Worm (Caenorhabditis elegans) whole organism, L1 larva: Measurements from ENCODE around the gene R02F2.7.

Experiments used
- aly-2 ChIP-seq: fragments of 150-350 bp; optimal IDR thresholded peaks from 2 replicates; lab custom pipeline; 2014; ENCODE audit warnings: missing biosample characterization, missing genetic modification characterization
- blmp-1 ChIP-seq: fragments of 150-350 bp; optimal IDR thresholded peaks from 2 replicates; lab custom pipeline; 2014; ENCODE audit warnings: missing biosample characterization, missing genetic modification characterization
- dpl-1 ChIP-seq, 3 experiments: fragments of 150-350 bp in 2 of 3; sonication (generic microtip) in 1 of 3; optimal IDR thresholded peaks; 2 replicates each; lab custom pipeline; 2014 to 2017; ENCODE audit warnings: missing biosample characterization in 3 of 3, missing genetic modification characterization in 3 of 3, missing genetic modification reagents in 3 of 3
- egl-13 ChIP-seq: sonication (generic microtip); optimal IDR thresholded peaks from 2 replicates; lab custom pipeline; 2016; ENCODE audit warnings: missing genotype, missing genetic modification reagents, missing genetic modification characterization, missing compliant biosample characterization
- egl-27 ChIP-seq, 2 experiments: fragments of 150-350 bp in 1 of 2; sonication (generic microtip); optimal IDR thresholded peaks; 3 replicates each; lab custom pipeline; 2017 to 2018; ENCODE audit warnings: missing biosample characterization in 2 of 2, missing genetic modification characterization in 2 of 2, missing genetic modification reagents in 2 of 2
- fkh-10 ChIP-seq: sonication (generic microtip); optimal IDR thresholded peaks from 2 replicates; lab custom pipeline; 2017; ENCODE audit warnings: missing biosample characterization, missing genetic modification reagents, missing genetic modification characterization
- nhr-11 ChIP-seq: fragments of 150-350 bp; optimal IDR thresholded peaks from 2 replicates; lab custom pipeline; 2014; ENCODE audit warnings: missing biosample characterization, missing genetic modification characterization
- nhr-237 ChIP-seq: fragments of 150-350 bp; optimal IDR thresholded peaks from 2 replicates; lab custom pipeline; 2014; ENCODE audit warnings: missing biosample characterization, missing genetic modification characterization
- nhr-71 ChIP-seq: sonication (generic microtip); optimal IDR thresholded peaks from 2 replicates; lab custom pipeline; 2016; ENCODE audit warnings: mild to moderate bottlenecking, missing genetic modification characterization, moderate library complexity, missing compliant biosample characterization
- nhr-77 ChIP-seq: fragments of 150-350 bp; optimal IDR thresholded peaks from 2 replicates; lab custom pipeline; 2014; ENCODE audit warnings: missing biosample characterization, missing genetic modification characterization
- pag-3 ChIP-seq: sonication (generic microtip); optimal IDR thresholded peaks from 2 replicates; lab custom pipeline; 2017; ENCODE audit warnings: missing genetic modification characterization, mild to moderate bottlenecking, missing compliant biosample characterization, antibody characterized with exemption, borderline replicate concordance; ENCODE audit not compliant: insufficient read depth
- tbx-2 ChIP-seq: sonication (generic microtip); optimal IDR thresholded peaks from 2 replicates; lab custom pipeline; 2016; ENCODE audit warnings: missing genetic modification characterization, missing compliant biosample characterization
- unc-62 ChIP-seq: fragments of 150-350 bp; optimal IDR thresholded peaks from 2 replicates; lab custom pipeline; 2014; ENCODE audit warnings: missing biosample characterization, missing genetic modification reagents, missing genetic modification characterization
- ztf-11 ChIP-seq, 2 experiments: sonication (generic microtip); optimal IDR thresholded peaks; 2 replicates each; lab custom pipeline; 2016 to 2017; ENCODE audit warnings: missing genetic modification characterization in 2 of 2, missing biosample characterization in 1 of 2, missing compliant biosample characterization in 1 of 2

DNA sequence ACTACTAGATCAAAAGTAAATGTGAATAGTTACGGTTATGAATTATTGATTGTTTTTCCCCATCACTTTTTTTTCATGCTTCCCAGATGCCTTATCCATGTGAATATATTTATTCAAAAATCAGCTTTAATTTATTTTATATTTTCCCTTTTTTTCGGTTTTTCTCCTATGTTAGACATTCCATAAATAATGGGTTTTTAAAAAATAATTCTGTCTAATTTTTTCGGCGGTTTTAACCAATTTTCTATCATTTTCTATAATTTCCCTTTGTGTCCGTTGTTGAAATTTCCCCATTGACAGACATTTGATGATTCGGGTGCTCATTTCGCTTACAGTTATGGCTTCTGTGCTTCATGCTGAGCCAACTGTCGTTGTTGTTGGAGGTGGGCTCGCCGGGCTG is 22.5 kb downstream of the R02F2.7 start, which contains the start of gene F48E8.3:
- TF ChIP-seq nhr-77, result no peak
- no peak for TF ChIP-seq dpl-1 (GFP tag; optimal IDR thresholded peaks at IDR 0.05; lab: Kevin White, UChicago)
- no peak for TF ChIP-seq nhr-237
- TF ChIP-seq tbx-2 (tag; lab: Kevin White, UChicago), result no peak
- TF ChIP-seq nhr-71 (tag; lab: Kevin White, UChicago), result no peak
- TF ChIP-seq egl-27 (tag; optimal IDR thresholded peaks at IDR 0.05; lab: Kevin White, UChicago), result no peak
- TF ChIP-seq fkh-10 (GFP tag; lab: Kevin White, UChicago), result no peak
- TF ChIP-seq pag-3, result no peak
- TF ChIP-seq ztf-11 (tag; optimal IDR thresholded peaks at IDR 0.05; lab: Kevin White, UChicago), result no peak
- TF ChIP-seq unc-62 (GFP tag; lab: Kevin White, UChicago), result no peak
- no peak for TF ChIP-seq egl-13 (tag; lab: Kevin White, UChicago)
- TF ChIP-seq nhr-11 (tag; lab: Kevin White, UChicago), result no peak
- TF ChIP-seq aly-2 (tag; lab: Kevin White, UChicago), result no peak
- TF ChIP-seq blmp-1, result no peak
